Worm (Caenorhabditis elegans) whole organism, L2 larva: Measurements from ENCODE around the gene C34F6.11.

Experiments used
- Y55F3AM.14 ChIP-seq: fragments of 200-800 bp; sonication (Bioruptor generic); optimal IDR thresholded peaks from 2 replicates; lab custom pipeline; 2018; ENCODE audit warnings: mild to moderate bottlenecking, missing genetic modification characterization, missing compliant biosample characterization
- nhr-77 ChIP-seq: fragments of 150-350 bp; optimal IDR thresholded peaks from 2 replicates; lab custom pipeline; 2014; ENCODE audit warnings: missing biosample characterization, missing genetic modification characterization
- unc-39 ChIP-seq: fragments of 150-350 bp; optimal IDR thresholded peaks from 2 replicates; lab custom pipeline; 2014; ENCODE audit warnings: missing biosample characterization, missing genetic modification characterization
- zag-1 ChIP-seq: fragments of 150-350 bp; optimal IDR thresholded peaks from 2 replicates; lab custom pipeline; 2014; ENCODE audit warnings: missing biosample characterization, missing genetic modification characterization
- ztf-11 ChIP-seq: sonication (generic microtip); optimal IDR thresholded peaks from 2 replicates; lab custom pipeline; 2017; ENCODE audit warnings: missing biosample characterization, missing genetic modification characterization
- ztf-4 ChIP-seq: fragments of 150-350 bp; optimal IDR thresholded peaks from 2 replicates; lab custom pipeline; 2014; ENCODE audit warnings: missing biosample characterization, missing genetic modification characterization

DNA sequence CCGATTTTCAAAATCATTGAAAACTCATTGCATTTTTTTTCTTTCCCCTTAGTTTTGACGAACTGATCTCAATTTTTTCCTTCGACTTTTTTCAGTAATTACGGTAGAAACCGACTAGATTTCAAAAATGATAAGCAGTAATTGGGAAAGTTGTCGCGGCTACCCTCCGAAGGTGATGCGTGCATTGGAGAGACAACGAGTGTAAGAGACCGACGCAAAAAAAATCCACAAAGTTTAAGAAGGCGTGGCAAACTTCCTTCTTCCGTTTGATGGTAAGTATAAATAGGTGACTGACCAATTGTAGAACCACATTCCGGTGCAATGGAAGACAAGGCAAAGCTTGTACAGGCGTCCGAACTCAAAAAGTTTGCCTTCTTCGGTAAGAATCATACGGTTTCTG is 4.6 kb downstream of the C34F6.11 start, which contains the start of gene col-178:
- no peak for TF ChIP-seq ztf-11 (tag; lab: Kevin White, UChicago)
- TF ChIP-seq Y55F3AM.14 (GFP tag; lab: Kevin White, UChicago): no peak
- no peak for TF ChIP-seq zag-1 (tag; lab: Kevin White, UChicago)
- TF ChIP-seq ztf-4 (tag; lab: Kevin White, UChicago): no peak
- no peak for TF ChIP-seq nhr-77 (tag; lab: Kevin White, UChicago)
- no peak for TF ChIP-seq unc-39 (tag; lab: Kevin White, UChicago)
